Fruit fly (Drosophila melanogaster) whole organism, embryonic: Measurements from ENCODE around the gene CG46307.

ENCODE experiments used
- CG11247 ChIP-seq: fragments of 200-800 bp; sonication (Bioruptor generic); IDR thresholded peaks from 2 replicates; pipeline ENCODE4 v1.3.6; 2022; ENCODE audit warnings: missing biosample characterization, missing genetic modification characterization
- CG13775 ChIP-seq: fragments of 200-800 bp; sonication (Bioruptor generic); optimal IDR thresholded peaks from 3 replicates; lab custom pipeline; 2017; ENCODE audit warnings: missing biosample characterization, mild to moderate bottlenecking, missing genetic modification characterization
- CG18764 ChIP-seq: fragments of 200-800 bp; sonication (Bioruptor generic); optimal IDR thresholded peaks from 3 replicates; lab custom pipeline; 2016; ENCODE audit warnings: missing biosample characterization, missing genetic modification characterization
- CG2120 ChIP-seq: fragments of 200-800 bp; sonication (Bioruptor generic); optimal IDR thresholded peaks from 3 replicates; lab custom pipeline; 2016; ENCODE audit warnings: missing biosample characterization, missing genetic modification characterization
- Dll ChIP-seq: fragments of 200-800 bp; sonication (Bioruptor generic); IDR thresholded peaks from 4 replicates; pipeline ENCODE4 v1.3.6; 2022; ENCODE audit warnings: missing biosample characterization, missing genetic modification characterization; ENCODE audit not compliant: partially characterized antibody
- Elba2 ChIP-seq: fragments of 200-800 bp; sonication (Bioruptor generic); optimal IDR thresholded peaks from 3 replicates; lab custom pipeline; 2016; ENCODE audit warnings: missing biosample characterization, missing genetic modification characterization
- Hr78 ChIP-seq, 2 experiments: fragments of 200-800 bp in 1 of 2; fragments of >200 bp in 1 of 2; sonication (Bioruptor generic) in 1 of 2; optimal IDR thresholded peaks; 2 replicates each; lab custom pipeline; 2017 to 2019; ENCODE audit warnings: missing biosample characterization in 2 of 2, missing genetic modification characterization in 2 of 2, mild to moderate bottlenecking in 1 of 2, moderate library complexity in 1 of 2
- fru ChIP-seq: fragments of >200 bp; optimal IDR thresholded peaks from 2 replicates; lab custom pipeline; 2017
- salm ChIP-seq: fragments of 200-800 bp; sonication (Bioruptor generic); optimal IDR thresholded peaks from 2 replicates; lab custom pipeline; 2018; ENCODE audit warnings: missing biosample characterization, mild to moderate bottlenecking, missing genetic modification characterization
- tup ChIP-seq: fragments of 200-800 bp; sonication (Bioruptor generic); optimal IDR thresholded peaks from 2 replicates; lab custom pipeline; 2016; ENCODE audit warnings: missing biosample characterization, mild to moderate bottlenecking, missing genetic modification characterization, moderate library complexity
- z ChIP-seq: fragments of 200-800 bp; sonication (Bioruptor generic); IDR thresholded peaks from 3 replicates; pipeline ENCODE4 v1.3.6; 2022; ENCODE audit warnings: missing biosample characterization, missing genetic modification characterization

DNA sequence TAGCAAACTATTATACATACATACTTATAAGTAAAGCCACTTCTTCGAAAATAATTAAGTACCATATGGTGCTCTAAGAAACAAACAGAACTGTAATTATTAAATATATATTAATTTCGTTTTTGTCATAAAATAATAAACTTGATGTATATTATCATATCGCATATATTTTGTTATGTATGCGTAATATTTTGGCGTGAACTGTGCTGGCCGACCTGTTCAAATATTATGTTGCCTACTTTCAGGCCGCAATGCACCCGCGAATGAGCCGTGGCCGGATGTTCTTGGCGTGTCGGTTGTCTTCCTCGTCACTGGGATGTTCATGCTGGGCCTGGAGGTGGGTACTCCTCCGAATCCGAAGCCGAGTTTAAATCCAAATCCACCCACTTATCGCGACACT lies 26.5 kb upstream of the CG46307 start:
- TF ChIP-seq CG13775: no peak
- TF ChIP-seq CG2120 (GFP tag; lab: Kevin White, UChicago): no peak
- TF ChIP-seq CG18764: no peak
- TF ChIP-seq z (GFP tag; lab: Robert Waterston, UW): no peak
- no peak for TF ChIP-seq Dll (GFP tag; lab: Robert Waterston, UW)
- no peak for TF ChIP-seq fru (lab: Kevin White, UChicago)
- no peak for TF ChIP-seq salm (tag; lab: Kevin White, UChicago)
- TF ChIP-seq CG11247 (GFP tag; lab: Robert Waterston, UW): no peak
- no peak for TF ChIP-seq Elba2
- no peak for TF ChIP-seq tup (GFP tag; lab: Kevin White, UChicago)
- no peak for TF ChIP-seq Hr78 (GFP tag; optimal IDR thresholded peaks at IDR 0.05; lab: Kevin White, UChicago)
